Worm (Caenorhabditis elegans): ENCODE data around the gene mcp-1.
A peak's percentile ranks its signal among the peaks of the same experiment; 100 is the strongest.

mcp-1 gene

ce11 chrV:6000368-6000802 is 38.8 kb downstream of the mcp-1 start (continued):
- TF ChIP-seq hmg-1.1 (GFP tag; IDR thresholded peaks at IDR 0.05) (peak; percentile 95), zag-1 (tag; optimal IDR thresholded peaks at IDR 0.05) (no peak), mxl-2 (GFP tag; conservative IDR thresholded peaks at IDR 0.05) (peak; percentile 71; the same call in 1 of the 2 replicates), mxl-3 (GFP tag; optimal IDR thresholded peaks at IDR 0.05) (peak; percentile 94), cey-2 (tag; optimal IDR thresholded peaks at IDR 0.05; ENCODE audit: borderline replicate concordance, insufficient read depth) (no peak), madf-9 (GFP tag; conservative IDR thresholded peaks at IDR 0.05) (peak; percentile 57), nhr-48 (tag; optimal IDR thresholded peaks at IDR 0.05) (peak; percentile 98), vab-7 (GFP tag; IDR thresholded peaks at IDR 0.05) (no peak), dve-1 (tag; optimal IDR thresholded peaks at IDR 0.05; ENCODE audit: insufficient read depth) (peak; percentile 99), aly-2 (tag; optimal IDR thresholded peaks at IDR 0.05) (no peak), madf-5 (GFP tag; IDR thresholded peaks at IDR 0.05) (peak in 1 of 2 experiments; percentile 59; a peak in 1 of 4 replicates), lin-38 (GFP tag; IDR thresholded peaks at IDR 0.05) (peak; percentile 71), hlh-11 (tag; optimal IDR thresholded peaks at IDR 0.05) (peak; percentile 100)

- no peak for TF ChIP-seq lsy-2 (tag; optimal IDR thresholded peaks at IDR 0.05)
- TF ChIP-seq ceh-28 (tag; optimal IDR thresholded peaks at IDR 0.05), result no peak
- TF ChIP-seq hif-1 (tag; optimal IDR thresholded peaks at IDR 0.05), result no peak
- no peak for TF ChIP-seq duxl-1 (tag; optimal IDR thresholded peaks at IDR 0.05; ENCODE audit: poor library complexity)
- TF ChIP-seq unc-39 (tag; optimal IDR thresholded peaks at IDR 0.05), result no peak
- no peak for TF ChIP-seq php-3 (GFP tag; IDR thresholded peaks at IDR 0.05)
- TF ChIP-seq dve-1 (tag; optimal IDR thresholded peaks at IDR 0.05; ENCODE audit: insufficient read depth), result no peak
These were observed 41.7 kb downstream of the mcp-1 start, which contains the start of gene fos-1 for ce11 chrV:6003301-6003700. TSS of gene fos-1 (plus strand) at chrV:6003601.

ce11 chrV:6007927-6008326 is 46.3 kb downstream of the mcp-1 start:
- TF ChIP-seq set-16 (GFP tag; IDR thresholded peaks at IDR 0.05) (0 out of 2 replicates have a peak, but pooled peaks have one; percentile 46), egl-43 (GFP tag; IDR thresholded peaks at IDR 0.05) (0 out of 2 replicates have a peak, but pooled peaks have one; percentile 14), dve-1 (tag; optimal IDR thresholded peaks at IDR 0.05; ENCODE audit: insufficient read depth) (peak; percentile 13), mdl-1 (tag; optimal IDR thresholded peaks at IDR 0.05) (no peak), ceh-32 (tag; optimal IDR thresholded peaks at IDR 0.05; ENCODE audit: poor library complexity) (no peak), aha-1 (tag) (peak; percentile 95), lsy-2 (tag; optimal IDR thresholded peaks at IDR 0.05) (peak in 1 of 2 experiments; percentile 8)

- TF ChIP-seq unc-62 (GFP tag; optimal IDR thresholded peaks at IDR 0.05 in 1 of 2) (peak in 1 of 2 experiments; percentile 92), unc-62 (tag; optimal IDR thresholded peaks at IDR 0.05) (no peak), nhr-6 (tag; optimal IDR thresholded peaks at IDR 0.05) (peak; percentile 7), pha-4 (GFP tag; IDR thresholded peaks at IDR 0.05) (no peak), pha-4 (tag; optimal IDR thresholded peaks at IDR 0.05) (peak; percentile 41), dve-1 (tag; optimal IDR thresholded peaks at IDR 0.05; ENCODE audit: insufficient read depth) (peak; percentile 20), mep-1 (tag; optimal IDR thresholded peaks at IDR 0.05) (no peak), mes-2 (tag; optimal IDR thresholded peaks at IDR 0.05; ENCODE audit: poor library complexity, severe bottlenecking) (peak; percentile 14), lsy-2 (tag; optimal IDR thresholded peaks at IDR 0.05) (peak in 1 of 2 experiments; percentile 9), fkh-10 (GFP tag; optimal IDR thresholded peaks at IDR 0.05) (no peak)
These were observed 49.0 kb downstream of the mcp-1 start for ce11 chrV:6010642-6011041.

ce11 chrV:6012401-6012800 is 50.8 kb downstream of the mcp-1 start:
- TF ChIP-seq rbr-2 (tag; optimal IDR thresholded peaks at IDR 0.05), result no peak
- no peak for TF ChIP-seq T26A8.4 (GFP tag; IDR thresholded peaks at IDR 0.05)
- TF ChIP-seq dve-1 (tag; optimal IDR thresholded peaks at IDR 0.05; ENCODE audit: insufficient read depth), result peak; percentile 19
- TF ChIP-seq zip-11 (GFP tag; IDR thresholded peaks at IDR 0.05), result no peak
- no peak for TF ChIP-seq ceh-32 (tag; optimal IDR thresholded peaks at IDR 0.05; ENCODE audit: poor library complexity)
- TF ChIP-seq nhr-28 (tag; optimal IDR thresholded peaks at IDR 0.05), result no peak
- TF ChIP-seq tag-97 (GFP tag; IDR thresholded peaks at IDR 0.05), result no peak
- TF ChIP-seq mdt-29 (GFP tag; IDR thresholded peaks at IDR 0.05), result peak; percentile 28; the same call in 1 of the 2 replicates
- TF ChIP-seq zip-2 (tag; optimal IDR thresholded peaks at IDR 0.05), result no peak
- no peak for TF ChIP-seq egl-43 (GFP tag; IDR thresholded peaks at IDR 0.05)
- peak in 1 of 2 experiments; percentile 29 for TF ChIP-seq lsy-2 (tag; optimal IDR thresholded peaks at IDR 0.05)
- TF ChIP-seq set-16 (GFP tag; IDR thresholded peaks at IDR 0.05), result no peak
- TF ChIP-seq php-3 (GFP tag; IDR thresholded peaks at IDR 0.05), result no peak
- TF ChIP-seq spr-1 (tag; optimal IDR thresholded peaks at IDR 0.05), result no peak
- no peak for TF ChIP-seq zag-1 (tag; optimal IDR thresholded peaks at IDR 0.05)
- no peak for TF ChIP-seq unc-130 (GFP tag; optimal IDR thresholded peaks at IDR 0.05)
- TF ChIP-seq T20F7.1 (GFP tag; optimal IDR thresholded peaks at IDR 0.05), result peak; percentile 32
- TF ChIP-seq spr-3 (GFP tag; optimal IDR thresholded peaks at IDR 0.05), result no peak

Data from whole organism, L4 larva.